Fruit fly (Drosophila melanogaster) whole organism, embryonic: ENCODE measurements around the gene Vps39.

Source experiments
- ATbp ChIP-seq: fragments of 200-800 bp; sonication (Bioruptor generic); optimal IDR thresholded peaks from 2 replicates; lab custom pipeline; 2017; ENCODE audit warnings: missing biosample characterization, mild to moderate bottlenecking, missing genetic modification characterization, missing genetic modification reagents
- CG10462 ChIP-seq: fragments of 200-800 bp; sonication (Bioruptor generic); optimal IDR thresholded peaks from 2 replicates; lab custom pipeline; 2016; ENCODE audit warnings: missing biosample characterization, missing genetic modification characterization
- CG11247 ChIP-seq: fragments of 200-800 bp; sonication (Bioruptor generic); IDR thresholded peaks from 2 replicates; pipeline ENCODE4 v1.3.6; 2022; ENCODE audit warnings: missing biosample characterization, missing genetic modification characterization
- CG12744 ChIP-seq: fragments of 200-800 bp; sonication (Bioruptor generic); optimal IDR thresholded peaks from 2 replicates; lab custom pipeline; 2016; ENCODE audit warnings: missing biosample characterization, missing genetic modification characterization
- CG13287 ChIP-seq: fragments of 200-800 bp; sonication (Bioruptor generic); IDR thresholded peaks from 2 replicates; pipeline ENCODE4 v1.3.6; 2022; ENCODE audit warnings: missing biosample characterization, missing genetic modification characterization; ENCODE audit not compliant: partially characterized antibody
- CG14710 ChIP-seq: fragments of 200-800 bp; sonication (Bioruptor generic); optimal IDR thresholded peaks from 3 replicates; lab custom pipeline; 2019; ENCODE audit warnings: missing biosample characterization, mild to moderate bottlenecking, missing genetic modification characterization, moderate library complexity
- CG1603 ChIP-seq: fragments of 200-800 bp; sonication (Bioruptor generic); optimal IDR thresholded peaks from 2 replicates; lab custom pipeline; 2019; ENCODE audit warnings: missing biosample characterization, mild to moderate bottlenecking, missing genetic modification characterization, moderate library complexity
- CG16779 ChIP-seq: fragments of 200-800 bp; sonication (Bioruptor generic); IDR thresholded peaks from 2 replicates; pipeline ENCODE4 v1.3.6; 2022; ENCODE audit warnings: missing biosample characterization, missing genetic modification characterization
- CG17802 ChIP-seq: fragments of 200-800 bp; sonication (Bioruptor generic); optimal IDR thresholded peaks from 2 replicates; lab custom pipeline; 2018; ENCODE audit warnings: missing biosample characterization, mild to moderate bottlenecking, missing genetic modification characterization, moderate library complexity
- CG18619 ChIP-seq: fragments of 200-800 bp; sonication (Bioruptor generic); optimal IDR thresholded peaks from 3 replicates; lab custom pipeline; 2017; ENCODE audit warnings: missing biosample characterization, mild to moderate bottlenecking, missing genetic modification characterization
- CG2116 ChIP-seq: fragments of 200-800 bp; sonication (Bioruptor generic); optimal IDR thresholded peaks from 3 replicates; lab custom pipeline; 2018; ENCODE audit warnings: missing biosample characterization, mild to moderate bottlenecking, missing genetic modification characterization
- CG4820 ChIP-seq: fragments of 200-800 bp; sonication (Bioruptor generic); optimal IDR thresholded peaks from 3 replicates; lab custom pipeline; 2016; ENCODE audit warnings: missing biosample characterization, missing genetic modification characterization
- CG4854 ChIP-seq: fragments of 200-800 bp; sonication (Bioruptor generic); optimal IDR thresholded peaks from 2 replicates; lab custom pipeline; 2016; ENCODE audit warnings: missing biosample characterization, missing genetic modification characterization, inconsistent platforms
- CG5180 ChIP-seq: fragments of 200-800 bp; sonication (Bioruptor generic); optimal IDR thresholded peaks from 3 replicates; lab custom pipeline; 2017; ENCODE audit warnings: missing biosample characterization, missing genetic modification characterization, mild to moderate bottlenecking, moderate library complexity, missing genetic modification reagents
- CG6272 ChIP-seq: fragments of 200-800 bp; sonication (Bioruptor generic); IDR thresholded peaks from 2 replicates; pipeline ENCODE4 v1.3.6; 2022; ENCODE audit warnings: missing biosample characterization, missing genetic modification characterization
- CG6813 ChIP-seq: fragments of 200-800 bp; sonication (Bioruptor generic); optimal IDR thresholded peaks from 2 replicates; lab custom pipeline; 2017; ENCODE audit warnings: missing biosample characterization, missing genetic modification characterization, mild to moderate bottlenecking, moderate library complexity, missing genetic modification reagents
- Camta ChIP-seq: fragments of 200-800 bp; sonication (Bioruptor generic); optimal IDR thresholded peaks from 2 replicates; lab custom pipeline; 2016; ENCODE audit warnings: missing biosample characterization, missing genetic modification characterization
- D ChIP-seq, 2 experiments: fragments of 200-800 bp in 1 of 2; fragments of >200 bp in 1 of 2; sonication (Bioruptor generic) in 1 of 2; optimal IDR thresholded peaks; 2 replicates in 1 of 2; 3 replicates in 1 of 2; lab custom pipeline; 2017; ENCODE audit warnings: mild to moderate bottlenecking in 1 of 2, missing biosample characterization in 1 of 2, missing genetic modification characterization in 1 of 2, missing genetic modification reagents in 1 of 2
- Dek ChIP-seq: fragments of 200-800 bp; sonication (Bioruptor generic); optimal IDR thresholded peaks from 3 replicates; lab custom pipeline; 2019; ENCODE audit warnings: missing biosample characterization, mild to moderate bottlenecking, missing genetic modification characterization, moderate library complexity
- Doc2 ChIP-seq: fragments of 200-800 bp; sonication (Bioruptor generic); IDR thresholded peaks from 2 replicates; pipeline ENCODE4 v1.3.6; 2022; ENCODE audit warnings: missing biosample characterization, missing genetic modification characterization
- Doc3 ChIP-seq: fragments of 200-800 bp; sonication (Bioruptor generic); IDR thresholded peaks from 3 replicates; pipeline ENCODE4 v1.3.6; 2022; ENCODE audit warnings: missing biosample characterization, missing genetic modification characterization; ENCODE audit not compliant: partially characterized antibody
- Drgx ChIP-seq: fragments of 200-800 bp; sonication (Bioruptor generic); IDR thresholded peaks from 2 replicates; pipeline ENCODE4 v1.3.6; 2022; ENCODE audit warnings: missing biosample characterization, missing genetic modification characterization
- Ets65A ChIP-seq: fragments of 200-800 bp; sonication (Bioruptor generic); peaks from one replicate; lab custom pipeline; 2016; ENCODE audit warnings: missing biosample characterization, missing genetic modification characterization
- H2.0 ChIP-seq: fragments of 200-800 bp; sonication (Bioruptor generic); IDR thresholded peaks from 2 replicates; pipeline ENCODE4 v1.3.6; 2022; ENCODE audit warnings: missing biosample characterization, missing genetic modification characterization
- HLHmδ ChIP-seq: fragments of 200-800 bp; sonication (Bioruptor generic); optimal IDR thresholded peaks from 2 replicates; lab custom pipeline; 2018; ENCODE audit warnings: missing biosample characterization, mild to moderate bottlenecking, missing genetic modification characterization, moderate library complexity
- Neu2 ChIP-seq: fragments of 200-800 bp; sonication (Bioruptor generic); optimal IDR thresholded peaks from 3 replicates; lab custom pipeline; 2016; ENCODE audit warnings: missing biosample characterization, missing genetic modification characterization, borderline replicate concordance
- Spps ChIP-seq: fragments of 200-800 bp; sonication (Bioruptor generic); optimal IDR thresholded peaks from 2 replicates; lab custom pipeline; 2018; ENCODE audit warnings: missing biosample characterization, mild to moderate bottlenecking, missing genetic modification characterization
- Xrp1 ChIP-seq: fragments of 200-800 bp; sonication (Bioruptor generic); IDR thresholded peaks from 2 replicates; pipeline ENCODE4 v1.3.6; 2022; ENCODE audit warnings: missing biosample characterization, missing genetic modification characterization
- br ChIP-seq: fragments of >200 bp; optimal IDR thresholded peaks from 2 replicates; lab custom pipeline; 2017
- caup ChIP-seq: fragments of 200-800 bp; sonication (Bioruptor generic); optimal IDR thresholded peaks from 3 replicates; lab custom pipeline; 2017; ENCODE audit warnings: missing biosample characterization, mild to moderate bottlenecking, missing genetic modification characterization, moderate library complexity; ENCODE audit not compliant: severe bottlenecking
- cg ChIP-seq: fragments of 200-800 bp; sonication (Bioruptor generic); optimal IDR thresholded peaks from 3 replicates; lab custom pipeline; 2019; ENCODE audit warnings: missing biosample characterization, mild to moderate bottlenecking, missing genetic modification characterization, moderate library complexity
- gcm ChIP-seq: fragments of 200-800 bp; sonication (Bioruptor generic); optimal IDR thresholded peaks from 2 replicates; lab custom pipeline; 2019; ENCODE audit warnings: missing biosample characterization, mild to moderate bottlenecking, missing genetic modification characterization, moderate library complexity
- gfzf ChIP-seq: fragments of 200-800 bp; sonication (Bioruptor generic); optimal IDR thresholded peaks from 2 replicates; lab custom pipeline; 2016; ENCODE audit warnings: missing biosample characterization, mild to moderate bottlenecking, missing genetic modification characterization, moderate library complexity
- hb ChIP-seq: fragments of 200-800 bp; sonication (Bioruptor generic); IDR thresholded peaks from 3 replicates; pipeline ENCODE4 v1.3.6; 2022; ENCODE audit warnings: missing biosample characterization, missing genetic modification characterization; ENCODE audit not compliant: partially characterized antibody
- insv ChIP-seq, 2 experiments: fragments of 200-800 bp; sonication (Bioruptor generic); optimal IDR thresholded peaks; 3 replicates each; lab custom pipeline; 2016 to 2018; ENCODE audit warnings: missing biosample characterization in 2 of 2, missing genetic modification characterization in 2 of 2
- inv ChIP-seq: fragments of 200-800 bp; sonication (Bioruptor generic); IDR thresholded peaks from 2 replicates; pipeline ENCODE4 v1.3.6; 2022; ENCODE audit warnings: missing biosample characterization, missing genetic modification characterization; ENCODE audit not compliant: partially characterized antibody
- luna ChIP-seq: fragments of 200-800 bp; sonication (Bioruptor generic); optimal IDR thresholded peaks from 2 replicates; lab custom pipeline; 2016; ENCODE audit warnings: missing biosample characterization, missing genetic modification characterization
- nerfin-1 ChIP-seq: fragments of 200-800 bp; sonication (Bioruptor generic); optimal IDR thresholded peaks from 3 replicates; lab custom pipeline; 2019; ENCODE audit warnings: missing biosample characterization, mild to moderate bottlenecking, missing genetic modification characterization, moderate library complexity
- otp ChIP-seq: fragments of 200-800 bp; sonication (Bioruptor generic); IDR thresholded peaks from 3 replicates; pipeline ENCODE4, ENCODE4 v1.3.6; 2022; ENCODE audit warnings: missing biosample characterization, missing genetic modification characterization
- phol ChIP-seq: fragments of 200-800 bp; sonication (Bioruptor generic); optimal IDR thresholded peaks from 3 replicates; lab custom pipeline; 2018; ENCODE audit warnings: missing biosample characterization, mild to moderate bottlenecking, missing genetic modification characterization, moderate library complexity
- pros ChIP-seq: fragments of 200-800 bp; sonication (Bioruptor generic); optimal IDR thresholded peaks from 3 replicates; lab custom pipeline; 2019; ENCODE audit warnings: missing biosample characterization, mild to moderate bottlenecking, missing genetic modification characterization, moderate library complexity
- sens ChIP-seq: fragments of 200-800 bp; sonication (Bioruptor generic); peaks from one replicate; lab custom pipeline; 2016; ENCODE audit warnings: missing biosample characterization, missing genetic modification characterization
- ssp ChIP-seq: fragments of 200-800 bp; sonication (Bioruptor generic); IDR thresholded peaks from 2 replicates; pipeline ENCODE4 v1.3.6; 2022; ENCODE audit warnings: missing biosample characterization, missing genetic modification characterization
- tll ChIP-seq, 2 experiments: fragments of 200-800 bp in 1 of 2; fragments of >200 bp in 1 of 2; sonication (Bioruptor generic) in 1 of 2; optimal IDR thresholded peaks; 2 replicates each; lab custom pipeline; 2017 to 2019; ENCODE audit warnings: missing biosample characterization in 2 of 2, missing genetic modification characterization in 2 of 2, mild to moderate bottlenecking in 1 of 2, moderate library complexity in 1 of 2
- tna ChIP-seq: fragments of 200-800 bp; sonication (Bioruptor generic); IDR thresholded peaks from 2 replicates; pipeline ENCODE4 v1.3.6; 2022; ENCODE audit warnings: missing biosample characterization, missing genetic modification characterization; ENCODE audit not compliant: partially characterized antibody
- vnd ChIP-seq: fragments of 200-800 bp; sonication (Bioruptor generic); IDR thresholded peaks from 3 replicates; pipeline ENCODE4 v1.3.6; 2022; ENCODE audit warnings: missing biosample characterization, missing genetic modification characterization; ENCODE audit not compliant: partially characterized antibody
- zf30C ChIP-seq: fragments of 200-800 bp; sonication (Bioruptor generic); optimal IDR thresholded peaks from 3 replicates; lab custom pipeline; 2018; ENCODE audit warnings: missing biosample characterization, mild to moderate bottlenecking, missing genetic modification characterization

The Vps39 gene

dm6 chr3R:18234699-18235257, 39.5 kb downstream of the Vps39 start:
- peak; percentile 97 for TF ChIP-seq nerfin-1
- peak; percentile 72 for TF ChIP-seq gcm
- TF ChIP-seq insv (GFP tag; optimal IDR thresholded peaks at IDR 0.05; lab: Kevin White, UChicago) = peak in 1 of 2 experiments; percentile 84
- peak in 1 of 2 experiments; percentile 29 for TF ChIP-seq tll (GFP tag; optimal IDR thresholded peaks at IDR 0.05; lab: Kevin White, UChicago)
- peak; percentile 11 for TF ChIP-seq HLHmδ (GFP tag; lab: Kevin White, UChicago)
- no peak for TF ChIP-seq hb
- TF ChIP-seq CG6813 (GFP tag; lab: Kevin White, UChicago) = no peak
- TF ChIP-seq Ets65A = peak; percentile 66
- no peak for TF ChIP-seq Dek (tag; lab: Kevin White, UChicago)
- TF ChIP-seq pros (GFP tag; lab: Kevin White, UChicago) = peak; percentile 81
- peak; percentile 46 for TF ChIP-seq D (optimal IDR thresholded peaks at IDR 0.05; lab: Kevin White, UChicago)
- TF ChIP-seq D (GFP tag; optimal IDR thresholded peaks at IDR 0.05; lab: Kevin White, UChicago) = no peak
- peak; percentile 86 for TF ChIP-seq CG5180 (GFP tag; lab: Kevin White, UChicago)
- TF ChIP-seq CG18619 = no peak

- TF ChIP-seq cg (peak; percentile 22), CG17802 (tag; lab: Kevin White, UChicago) (peak; percentile 92), phol (peak; percentile 70), gcm (peak; percentile 48), CG6272 (GFP tag; lab: Robert Waterston, UW) (no peak), sens (GFP tag; lab: Kevin White, UChicago) (peak; percentile 16)
- TF ChIP-seq, all 482 proteins: peak for 5
Measured at dm6 chr3R:18232187-18232586, 42.1 kb downstream of the Vps39 start.

- TF ChIP-seq inv (GFP tag; lab: Robert Waterston, UW) (no peak), CG4854 (GFP tag; lab: Kevin White, UChicago) (no peak), Doc2 (GFP tag; lab: Robert Waterston, UW) (no peak), Camta (GFP tag; lab: Kevin White, UChicago) (no peak), gfzf (GFP tag; lab: Kevin White, UChicago) (no peak), CG4820 (GFP tag; lab: Kevin White, UChicago) (no peak), zf30C (GFP tag; lab: Kevin White, UChicago) (no peak), CG2116 (GFP tag; lab: Kevin White, UChicago) (peak; percentile 10), Xrp1 (GFP tag; lab: Robert Waterston, UW) (no peak), CG11247 (no peak), CG1603 (tag; lab: Kevin White, UChicago) (peak; percentile 26), Spps (no peak), CG16779 (GFP tag; lab: Robert Waterston, UW) (no peak), br (lab: Kevin White, UChicago) (no peak), luna (no peak), tna (GFP tag; lab: Robert Waterston, UW) (no peak), otp (GFP tag; lab: Robert Waterston, UW) (no peak), sens (GFP tag; lab: Kevin White, UChicago) (peak; percentile 45), Drgx (GFP tag; lab: Robert Waterston, UW) (no peak), H2.0 (GFP tag; lab: Robert Waterston, UW) (no peak), CG12744 (GFP tag; lab: Kevin White, UChicago) (no peak), vnd (no peak), CG10462 (GFP tag; lab: Kevin White, UChicago) (no peak), ssp (GFP tag; lab: Robert Waterston, UW) (peak; percentile 84), CG14710 (tag; lab: Kevin White, UChicago) (no peak), Doc3 (GFP tag; lab: Robert Waterston, UW) (no peak), ATbp (GFP tag; lab: Kevin White, UChicago) (no peak), CG13287 (peak; percentile 43; the same call in 1 of the 2 replicates), Neu2 (GFP tag; lab: Kevin White, UChicago) (no peak), caup (GFP tag; lab: Kevin White, UChicago) (no peak)
Measured at dm6 chr3R:18230229-18230628, 44.0 kb downstream of the Vps39 start.
